Worm (Caenorhabditis elegans) whole organism, L2 larva: ENCODE data around the gene Y76B12C.9.

Experiments
- C34F6.9 ChIP-seq: fragments of 150-350 bp; optimal IDR thresholded peaks from 2 replicates; lab custom pipeline; 2014; ENCODE audit warnings: missing biosample characterization, missing genetic modification characterization
- F13H6.1 ChIP-seq: sonication (generic microtip); optimal IDR thresholded peaks from 2 replicates; lab custom pipeline; 2016; ENCODE audit warnings: missing genetic modification characterization, missing compliant biosample characterization
- R02D3.7 ChIP-seq: fragments of 150-350 bp; optimal IDR thresholded peaks from 2 replicates; lab custom pipeline; 2014; ENCODE audit warnings: missing biosample characterization, missing genetic modification characterization
- ZK546.5 ChIP-seq: sonication (generic microtip); optimal IDR thresholded peaks from 2 replicates; lab custom pipeline; 2017; ENCODE audit warnings: missing biosample characterization, missing genetic modification characterization
- alr-1 ChIP-seq: fragments of 150-350 bp; optimal IDR thresholded peaks from 2 replicates; lab custom pipeline; 2014; ENCODE audit warnings: missing biosample characterization, missing genetic modification characterization
- aly-2 ChIP-seq: fragments of 150-350 bp; optimal IDR thresholded peaks from 2 replicates; lab custom pipeline; 2014; ENCODE audit warnings: missing biosample characterization, missing genetic modification characterization
- ama-1 ChIP-seq: fragments of 150-350 bp; optimal IDR thresholded peaks from 2 replicates; lab custom pipeline; 2018; ENCODE audit warnings: inconsistent platforms
- blmp-1 ChIP-seq: sonication (generic microtip); optimal IDR thresholded peaks from 2 replicates; lab custom pipeline; 2017; ENCODE audit warnings: missing genetic modification characterization, mild to moderate bottlenecking, missing compliant biosample characterization, antibody characterized with exemption, moderate library complexity; ENCODE audit not compliant: insufficient read depth
- ceh-82 ChIP-seq: fragments of 150-350 bp; optimal IDR thresholded peaks from 2 replicates; lab custom pipeline; 2014; ENCODE audit warnings: missing biosample characterization, missing genetic modification characterization
- crh-2 ChIP-seq: sonication (generic microtip); optimal IDR thresholded peaks from 2 replicates; lab custom pipeline; 2017; ENCODE audit warnings: missing biosample characterization, missing genetic modification characterization
- egl-27 ChIP-seq: sonication (generic microtip); optimal IDR thresholded peaks from 3 replicates; lab custom pipeline; 2017; ENCODE audit warnings: missing biosample characterization, missing genetic modification reagents, missing genetic modification characterization
- elt-1 ChIP-seq: fragments of 150-350 bp; optimal IDR thresholded peaks from 2 replicates; lab custom pipeline; 2014; ENCODE audit warnings: missing biosample characterization, missing genetic modification characterization
- elt-3 ChIP-seq: sonication (generic microtip); optimal IDR thresholded peaks from 2 replicates; lab custom pipeline; 2017; ENCODE audit warnings: missing biosample characterization, missing genetic modification characterization
- fos-1 ChIP-seq: fragments of 150-350 bp; optimal IDR thresholded peaks from 2 replicates; lab custom pipeline; 2014; ENCODE audit warnings: missing biosample characterization, missing genetic modification characterization
- gmeb-1 ChIP-seq: fragments of 150-350 bp; optimal IDR thresholded peaks from 2 replicates; lab custom pipeline; 2014; ENCODE audit warnings: missing biosample characterization, missing genetic modification characterization
- lin-11 ChIP-seq: fragments of 150-350 bp; sonication (generic microtip); optimal IDR thresholded peaks from 2 replicates; lab custom pipeline; 2014; ENCODE audit warnings: missing biosample characterization, missing genetic modification characterization, inconsistent platforms, mixed read lengths
- lin-13 ChIP-seq: fragments of 150-350 bp; optimal IDR thresholded peaks from 2 replicates; lab custom pipeline; 2014; ENCODE audit warnings: missing biosample characterization, missing genetic modification reagents, missing genetic modification characterization
- lin-39 ChIP-seq: fragments of 150-350 bp; optimal IDR thresholded peaks from 2 replicates; lab custom pipeline; 2014; ENCODE audit warnings: missing biosample characterization, missing genetic modification reagents, missing genetic modification characterization
- lsy-2 ChIP-seq, 2 experiments: fragments of 150-350 bp in 1 of 2; sonication (generic microtip) in 1 of 2; optimal IDR thresholded peaks; 2 replicates each; lab custom pipeline; 2014 to 2017; ENCODE audit warnings: missing biosample characterization in 2 of 2, missing genetic modification characterization in 2 of 2
- mab-5 ChIP-seq: fragments of 150-350 bp; optimal IDR thresholded peaks from 2 replicates; lab custom pipeline; 2014; ENCODE audit warnings: missing biosample characterization, missing genetic modification characterization
- mbf-1 ChIP-seq: sonication (generic microtip); optimal IDR thresholded peaks from 2 replicates; lab custom pipeline; 2017; ENCODE audit warnings: missing biosample characterization, missing genetic modification characterization
- mdl-1 ChIP-seq, 2 experiments: fragments of 150-350 bp in 1 of 2; sonication (generic microtip) in 1 of 2; optimal IDR thresholded peaks; 2 replicates each; lab custom pipeline; 2017; ENCODE audit warnings: missing biosample characterization in 2 of 2, missing genetic modification characterization in 2 of 2
- nhr-11 ChIP-seq: fragments of 150-350 bp; optimal IDR thresholded peaks from 2 replicates; lab custom pipeline; 2014; ENCODE audit warnings: missing biosample characterization, missing genetic modification characterization
- nhr-12 ChIP-seq: fragments of 150-350 bp; optimal IDR thresholded peaks from 2 replicates; lab custom pipeline; 2014; ENCODE audit warnings: missing biosample characterization, missing genetic modification characterization
- nhr-129 ChIP-seq: fragments of 150-350 bp; optimal IDR thresholded peaks from 2 replicates; lab custom pipeline; 2014; ENCODE audit warnings: missing biosample characterization, missing genetic modification characterization
- nhr-21 ChIP-seq: fragments of 150-350 bp; optimal IDR thresholded peaks from 2 replicates; lab custom pipeline; 2014; ENCODE audit warnings: missing biosample characterization, missing genetic modification characterization
- nhr-25 ChIP-seq: fragments of 150-350 bp; sonication (generic microtip); optimal IDR thresholded peaks from 3 replicates; lab custom pipeline; 2014; ENCODE audit warnings: missing biosample characterization, missing genetic modification characterization
- nhr-6 ChIP-seq: fragments of 150-350 bp; optimal IDR thresholded peaks from 2 replicates; lab custom pipeline; 2014; ENCODE audit warnings: missing biosample characterization, missing genetic modification characterization
- nhr-77 ChIP-seq: fragments of 150-350 bp; optimal IDR thresholded peaks from 2 replicates; lab custom pipeline; 2014; ENCODE audit warnings: missing biosample characterization, missing genetic modification characterization
- peb-1 ChIP-seq: fragments of 150-350 bp; optimal IDR thresholded peaks from 2 replicates; lab custom pipeline; 2014; ENCODE audit warnings: missing biosample characterization, missing genetic modification characterization
- sem-4 ChIP-seq: fragments of 150-350 bp; optimal IDR thresholded peaks from 2 replicates; lab custom pipeline; 2014; ENCODE audit warnings: missing biosample characterization, missing genetic modification reagents, missing genetic modification characterization
- skn-1 ChIP-seq: sonication (generic microtip); optimal IDR thresholded peaks from 2 replicates; lab custom pipeline; 2017; ENCODE audit warnings: missing biosample characterization, missing genetic modification characterization
- sma-3 ChIP-seq: sonication (generic microtip); optimal IDR thresholded peaks from 2 replicates; lab custom pipeline; 2016; ENCODE audit warnings: missing genetic modification reagents, missing genetic modification characterization, missing compliant biosample characterization
- sma-9 ChIP-seq, 2 experiments: fragments of 150-350 bp in 1 of 2; sonication (generic microtip) in 1 of 2; optimal IDR thresholded peaks; 2 replicates each; lab custom pipeline; 2014 to 2016; ENCODE audit warnings: missing genetic modification characterization in 2 of 2, mild to moderate bottlenecking in 1 of 2, missing biosample characterization in 1 of 2, missing compliant biosample characterization in 1 of 2, missing genetic modification reagents in 1 of 2, moderate library complexity in 1 of 2
- snpc-4 ChIP-seq: fragments of 150-350 bp; optimal IDR thresholded peaks from 2 replicates; lab custom pipeline; 2014; ENCODE audit warnings: missing biosample characterization, missing genetic modification characterization
- unc-39 ChIP-seq: fragments of 150-350 bp; optimal IDR thresholded peaks from 2 replicates; lab custom pipeline; 2014; ENCODE audit warnings: missing biosample characterization, missing genetic modification characterization
- unc-55 ChIP-seq: fragments of 150-350 bp; sonication (generic microtip); optimal IDR thresholded peaks from 3 replicates; lab custom pipeline; 2014; ENCODE audit warnings: missing biosample characterization, missing genetic modification reagents, missing genetic modification characterization
- unc-62 ChIP-seq: fragments of 150-350 bp; optimal IDR thresholded peaks from 2 replicates; lab custom pipeline; 2014; ENCODE audit warnings: missing biosample characterization, missing genetic modification reagents, missing genetic modification characterization
- zag-1 ChIP-seq: fragments of 150-350 bp; optimal IDR thresholded peaks from 2 replicates; lab custom pipeline; 2014; ENCODE audit warnings: missing biosample characterization, missing genetic modification characterization
- ztf-1 ChIP-seq: fragments of 200-800 bp; sonication (Bioruptor generic); conservative IDR thresholded peaks from 2 replicates; pipeline ENCODE4 v1.3.6; 2022; ENCODE audit warnings: missing genetic modification characterization, missing compliant biosample characterization
- ztf-11 ChIP-seq: sonication (generic microtip); optimal IDR thresholded peaks from 2 replicates; lab custom pipeline; 2017; ENCODE audit warnings: missing biosample characterization, missing genetic modification characterization
- ztf-4 ChIP-seq: fragments of 150-350 bp; optimal IDR thresholded peaks from 2 replicates; lab custom pipeline; 2014; ENCODE audit warnings: missing biosample characterization, missing genetic modification characterization

Y76B12C.9 gene

ce11 chrIV:2065895-2066294 is 29.0 kb upstream of the Y76B12C.9 start, which contains the start of gene arrd-26:
Gene arrd-26, plus strand, starts transcription at chrIV:2066195.
- no peak for TF ChIP-seq zag-1
- no peak for TF ChIP-seq aly-2
- TF ChIP-seq nhr-21 = no peak
- no peak for TF ChIP-seq unc-62
- TF ChIP-seq egl-27 = no peak
- TF ChIP-seq F13H6.1 (tag; lab: Kevin White, UChicago) = no peak
- TF ChIP-seq blmp-1 (tag; lab: Kevin White, UChicago) = no peak
- no peak for TF ChIP-seq sma-9 (GFP tag; optimal IDR thresholded peaks at IDR 0.05; lab: Kevin White, UChicago)
- TF ChIP-seq sma-9 (tag; optimal IDR thresholded peaks at IDR 0.05; lab: Kevin White, UChicago) = no peak
- no peak for TF ChIP-seq sma-3 (GFP tag; lab: Kevin White, UChicago)
- TF ChIP-seq nhr-25 = no peak
- TF ChIP-seq, all 48 proteins: peak for 0

ce11 chrIV:2059011-2059410 is 22.1 kb upstream of the Y76B12C.9 start, which contains the start of gene R05C11.2:
Gene R05C11.2, minus strand, starts transcription at chrIV:2059111.
- no peak for TF ChIP-seq aly-2
- no peak for TF ChIP-seq alr-1 (tag; lab: Kevin White, UChicago)
- no peak for TF ChIP-seq nhr-11 (tag; lab: Kevin White, UChicago)
- TF ChIP-seq nhr-77 (tag; lab: Kevin White, UChicago) = no peak
- no peak for TF ChIP-seq ztf-11 (tag; lab: Kevin White, UChicago)

- no peak for TF ChIP-seq fos-1 (tag; lab: Kevin White, UChicago)
- TF ChIP-seq nhr-77 (tag; lab: Kevin White, UChicago) = no peak
- no peak for TF ChIP-seq sem-4
- TF ChIP-seq mdl-1 (tag; optimal IDR thresholded peaks at IDR 0.05; lab: Kevin White, UChicago) = no peak
- TF ChIP-seq, all 48 proteins: peak for 0
Measured at ce11 chrIV:2057462-2057861, 20.6 kb upstream of the Y76B12C.9 start.

ce11 chrIV:2053591-2053990 is 16.7 kb upstream of the Y76B12C.9 start:
- TF ChIP-seq peb-1 (tag; lab: Kevin White, UChicago) (no peak), nhr-12 (no peak), nhr-21 (no peak), nhr-6 (tag; lab: Kevin White, UChicago) (no peak), lin-11 (no peak), sem-4 (peak; percentile 21), crh-2 (tag; lab: Kevin White, UChicago) (peak; percentile 28), zag-1 (no peak), ztf-1 (no peak), mab-5 (tag; lab: Kevin White, UChicago) (peak; percentile 54), nhr-129 (tag; lab: Kevin White, UChicago) (peak; percentile 51), sma-9 (GFP tag; optimal IDR thresholded peaks at IDR 0.05; lab: Kevin White, UChicago) (peak; percentile 18), sma-9 (tag; optimal IDR thresholded peaks at IDR 0.05; lab: Kevin White, UChicago) (no peak), alr-1 (tag; lab: Kevin White, UChicago) (no peak), unc-55 (GFP tag; lab: Kevin White, UChicago) (no peak), nhr-25 (no peak), C34F6.9 (tag; lab: Kevin White, UChicago) (peak; percentile 60), lsy-2 (tag; optimal IDR thresholded peaks at IDR 0.05; lab: Kevin White, UChicago) (peak in 1 of 2 experiments; percentile 63), blmp-1 (tag; lab: Kevin White, UChicago) (no peak), lin-13 (GFP tag; lab: Kevin White, UChicago) (peak; percentile 27), F13H6.1 (tag; lab: Kevin White, UChicago) (peak; percentile 41), mdl-1 (tag; optimal IDR thresholded peaks at IDR 0.05; lab: Kevin White, UChicago) (no peak), unc-39 (tag; lab: Kevin White, UChicago) (no peak), lin-39 (tag; lab: Kevin White, UChicago) (no peak)
- TF ChIP-seq, all 48 proteins: peak for 9

ce11 chrIV:2052337-2052736 is 15.5 kb upstream of the Y76B12C.9 start:
- no peak for TF ChIP-seq unc-39 (tag; lab: Kevin White, UChicago)
- TF ChIP-seq ama-1 (lab: Kevin White, UChicago) = no peak
- TF ChIP-seq sma-3 (GFP tag; lab: Kevin White, UChicago) = no peak
- TF ChIP-seq skn-1 (tag; lab: Kevin White, UChicago) = no peak
- no peak for TF ChIP-seq snpc-4 (tag; lab: Kevin White, UChicago)
- TF ChIP-seq ztf-1 = no peak
- no peak for TF ChIP-seq egl-27
- no peak for TF ChIP-seq lin-39 (tag; lab: Kevin White, UChicago)
- TF ChIP-seq nhr-77 (tag; lab: Kevin White, UChicago) = no peak
- no peak for TF ChIP-seq nhr-25
- peak in 1 of 2 experiments; percentile 17 for TF ChIP-seq lsy-2 (tag; optimal IDR thresholded peaks at IDR 0.05; lab: Kevin White, UChicago)
- peak; percentile 14 for TF ChIP-seq lin-13 (GFP tag; lab: Kevin White, UChicago)
- no peak for TF ChIP-seq mdl-1 (tag; optimal IDR thresholded peaks at IDR 0.05; lab: Kevin White, UChicago)
- TF ChIP-seq zag-1 = peak; percentile 64
- TF ChIP-seq ztf-4 (tag; lab: Kevin White, UChicago) = no peak
- no peak for TF ChIP-seq peb-1 (tag; lab: Kevin White, UChicago)
- TF ChIP-seq R02D3.7 (tag; lab: Kevin White, UChicago) = no peak
- no peak for TF ChIP-seq nhr-21
- TF ChIP-seq ceh-82 (tag; lab: Kevin White, UChicago) = no peak
- no peak for TF ChIP-seq ztf-11 (tag; lab: Kevin White, UChicago)
- no peak for TF ChIP-seq ZK546.5 (tag; lab: Kevin White, UChicago)
- no peak for TF ChIP-seq mbf-1 (tag; lab: Kevin White, UChicago)
- TF ChIP-seq C34F6.9 (tag; lab: Kevin White, UChicago) = peak; percentile 38
- TF ChIP-seq lin-11 = no peak
- no peak for TF ChIP-seq sem-4
- peak; percentile 19 for TF ChIP-seq sma-9 (GFP tag; optimal IDR thresholded peaks at IDR 0.05; lab: Kevin White, UChicago)
- TF ChIP-seq sma-9 (tag; optimal IDR thresholded peaks at IDR 0.05; lab: Kevin White, UChicago) = no peak
- TF ChIP-seq alr-1 (tag; lab: Kevin White, UChicago) = no peak
- no peak for TF ChIP-seq elt-3 (tag; lab: Kevin White, UChicago)
- TF ChIP-seq elt-1 = no peak
- TF ChIP-seq gmeb-1 (tag; lab: Kevin White, UChicago) = no peak
